Fruit fly (Drosophila melanogaster): ENCODE results near the gene CG7394.

dm6 chr3L:11543681-11544299, 18.0 kb upstream of the CG7394 start:
- TF ChIP-seq CG10462 (GFP tag; optimal IDR thresholded peaks at IDR 0.05): no peak
- no peak for TF ChIP-seq CG2120 (GFP tag; optimal IDR thresholded peaks at IDR 0.05)
- TF ChIP-seq TFAM (GFP tag; optimal IDR thresholded peaks at IDR 0.05): no peak
- no peak for TF ChIP-seq CG12155 (GFP tag; optimal IDR thresholded peaks at IDR 0.05)
- TF ChIP-seq CG4424 (GFP tag; optimal IDR thresholded peaks at IDR 0.05): no peak
- TF ChIP-seq insv (GFP tag; optimal IDR thresholded peaks at IDR 0.05): no peak
- no peak for TF ChIP-seq CG17612 (GFP tag; IDR thresholded peaks at IDR 0.05)
- TF ChIP-seq HmgZ (tag; optimal IDR thresholded peaks at IDR 0.05): no peak
- no peak for TF ChIP-seq CG10565 (GFP tag; optimal IDR thresholded peaks at IDR 0.05)
- no peak for TF ChIP-seq CG11093 (GFP tag; IDR thresholded peaks at IDR 0.05)

All from whole organism, embryonic.